Worm (Caenorhabditis elegans) whole organism, midembryonic: ENCODE data around the gene trx-5.

Experiments
- T22C8.4 ChIP-seq: fragments of 200-800 bp; sonication (Bioruptor generic); IDR thresholded peaks from 2 replicates; pipeline ENCODE4 v1.3.6; 2022; ENCODE audit warnings: missing genetic modification characterization, missing compliant biosample characterization
- cog-1 ChIP-seq: sonication (generic microtip); optimal IDR thresholded peaks from 2 replicates; lab custom pipeline; 2016; ENCODE audit warnings: missing genetic modification characterization, missing compliant biosample characterization
- flt-1 ChIP-seq: fragments of 200-800 bp; sonication (Bioruptor generic); IDR thresholded peaks from 2 replicates; pipeline ENCODE4 v1.3.6; 2022; ENCODE audit warnings: missing genetic modification characterization, missing compliant biosample characterization
- klf-2 ChIP-seq: fragments of 200-800 bp; sonication (Bioruptor generic); conservative IDR thresholded peaks from 2 replicates; pipeline ENCODE4 v1.3.6; 2022; ENCODE audit warnings: missing genetic modification reagents, missing genetic modification characterization, missing compliant biosample characterization
- med-1 ChIP-seq: sonication (generic microtip); optimal IDR thresholded peaks from 2 replicates; lab custom pipeline; 2017; ENCODE audit warnings: missing genetic modification characterization, mild to moderate bottlenecking, missing compliant biosample characterization, antibody characterized with exemption, missing genetic modification reagents; ENCODE audit not compliant: insufficient read depth
- ref-1 ChIP-seq: fragments of 200-800 bp; sonication (Bioruptor generic); conservative IDR thresholded peaks from 2 replicates; pipeline ENCODE4 v1.3.6; 2022; ENCODE audit warnings: missing genetic modification reagents, missing genetic modification characterization, missing compliant biosample characterization
- tab-1 ChIP-seq: fragments of 200-800 bp; sonication (Bioruptor generic); IDR thresholded peaks from 2 replicates; pipeline ENCODE4 v1.3.6; 2022; ENCODE audit warnings: missing genetic modification characterization, missing compliant biosample characterization
- ztf-23 ChIP-seq: fragments of 200-800 bp; sonication (Bioruptor generic); IDR thresholded peaks from 2 replicates; pipeline ENCODE4 v1.3.6; 2022; ENCODE audit warnings: missing genetic modification reagents, missing genetic modification characterization, missing compliant biosample characterization
- ztf-29 ChIP-seq: fragments of 200-800 bp; sonication (Bioruptor generic); IDR thresholded peaks from 2 replicates; pipeline ENCODE4 v1.3.6; 2022; ENCODE audit warnings: missing genetic modification reagents, missing genetic modification characterization, missing compliant biosample characterization

trx-5 gene

DNA sequence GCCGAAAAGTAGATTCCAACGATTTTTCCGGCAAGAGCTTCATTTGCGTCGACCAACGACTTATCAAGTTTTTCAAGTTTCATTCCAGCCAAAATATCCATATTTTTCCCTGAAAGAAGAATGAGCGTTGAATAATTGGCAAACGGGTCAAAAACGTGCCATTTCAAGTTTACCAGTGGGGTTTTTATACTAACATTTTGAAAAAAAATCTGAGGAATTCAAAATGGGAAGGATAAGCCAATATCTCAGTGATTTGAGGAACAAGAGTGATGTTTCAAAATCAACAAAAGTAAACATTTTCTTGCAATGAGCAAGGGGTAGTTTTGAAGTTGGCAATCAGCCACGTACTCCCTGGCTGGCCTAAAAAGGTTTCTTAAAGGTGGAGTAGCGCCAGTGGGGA lies at the start of gene trx-5:
trx-5 (minus strand) TSS at position 101 of the 400 bp plus-strand sequence.
- no peak for TF ChIP-seq tab-1
- no peak for TF ChIP-seq T22C8.4 (GFP tag; lab: Robert Waterston, UW)

DNA sequence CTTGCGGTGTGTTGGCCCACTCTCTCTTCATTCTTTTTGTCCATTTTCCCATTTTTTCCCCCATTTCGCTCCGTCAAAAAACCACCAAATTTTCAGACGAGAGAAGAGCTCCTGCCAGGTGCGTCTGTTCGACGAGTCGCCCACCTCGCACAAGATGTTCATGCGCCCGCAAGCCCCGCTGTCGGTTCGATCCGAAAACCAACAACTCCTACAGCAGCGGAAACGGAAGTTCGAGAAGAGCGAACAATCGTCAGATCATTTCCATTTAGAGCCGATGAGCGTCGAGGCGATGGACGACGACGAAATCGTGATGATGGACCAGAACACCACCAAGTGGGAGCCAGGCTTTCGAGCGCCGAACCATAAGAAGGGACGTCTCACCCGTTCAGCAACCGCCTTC lies 49.0 kb upstream of the trx-5 start:
- TF ChIP-seq T22C8.4 (GFP tag; lab: Robert Waterston, UW) (no peak), ztf-23 (GFP tag; lab: Robert Waterston, UW) (0 out of 2 replicates have a peak, but pooled peaks have one; percentile 22)

DNA sequence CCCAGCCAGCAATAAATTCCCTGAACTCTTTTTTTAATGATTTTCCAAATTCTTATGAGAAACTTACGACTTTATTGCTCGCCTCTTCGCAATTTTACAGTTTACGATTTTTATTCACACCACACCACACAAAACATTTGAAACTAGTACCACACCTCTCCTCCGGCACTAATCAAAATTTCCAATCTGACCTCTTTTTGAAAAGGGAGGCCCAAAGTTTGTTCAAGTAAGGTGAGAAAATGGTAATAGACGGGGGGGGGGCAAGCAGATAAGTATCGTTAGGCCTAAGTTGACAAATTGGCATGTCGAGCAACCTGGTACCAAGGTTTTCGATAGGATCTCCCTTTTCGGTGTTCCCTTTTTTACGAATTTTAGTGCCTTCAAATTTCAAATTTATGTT lies 45.6 kb upstream of the trx-5 start:
- TF ChIP-seq ref-1 (GFP tag; lab: Robert Waterston, UW): no peak
- no peak for TF ChIP-seq cog-1 (tag; lab: Kevin White, UChicago)
- TF ChIP-seq tab-1: no peak
- TF ChIP-seq T22C8.4 (GFP tag; lab: Robert Waterston, UW): no peak
- no peak for TF ChIP-seq ztf-23 (GFP tag; lab: Robert Waterston, UW)
- no peak for TF ChIP-seq ztf-29 (GFP tag; lab: Robert Waterston, UW)
- no peak for TF ChIP-seq klf-2
- no peak for TF ChIP-seq med-1 (GFP tag; lab: Kevin White, UChicago)
- TF ChIP-seq flt-1 (GFP tag; lab: Robert Waterston, UW): no peak

DNA sequence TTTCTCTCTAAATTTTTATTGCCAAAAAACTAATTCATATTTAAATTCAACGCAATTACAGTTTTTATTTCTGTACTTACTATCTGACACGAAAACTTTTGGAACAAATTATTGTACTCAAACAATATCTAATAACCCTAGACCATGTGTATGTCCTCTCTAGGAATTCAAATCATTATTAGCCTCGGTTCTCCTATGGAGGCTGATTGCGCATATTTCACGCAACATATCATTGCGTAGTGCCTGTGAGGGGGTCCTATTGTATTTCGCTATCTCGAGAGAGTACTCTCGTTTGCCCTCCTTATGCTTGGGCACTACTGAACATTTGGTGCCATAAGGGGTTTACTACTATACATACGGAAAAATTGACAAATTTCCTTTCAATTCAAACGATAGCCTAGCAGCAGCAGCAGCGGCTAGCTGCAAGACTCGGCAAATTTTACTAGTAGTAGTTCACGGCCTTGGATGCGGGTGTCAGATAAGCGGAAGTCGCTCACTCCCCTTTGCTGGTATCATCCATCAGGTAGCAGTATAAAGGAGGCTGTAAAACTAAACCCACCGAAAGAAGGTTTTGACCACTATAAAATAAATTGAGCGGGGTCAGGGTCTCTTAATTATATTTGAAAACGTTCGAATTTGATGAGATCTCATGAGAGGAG lies 44.5 kb upstream of the trx-5 start:
- no peak for TF ChIP-seq flt-1 (GFP tag; lab: Robert Waterston, UW)
- no peak for TF ChIP-seq ztf-29 (GFP tag; lab: Robert Waterston, UW)
- no peak for TF ChIP-seq klf-2
- no peak for TF ChIP-seq ref-1 (GFP tag; lab: Robert Waterston, UW)
- TF ChIP-seq T22C8.4 (GFP tag; lab: Robert Waterston, UW): no peak
- TF ChIP-seq ztf-23 (GFP tag; lab: Robert Waterston, UW): no peak

DNA sequence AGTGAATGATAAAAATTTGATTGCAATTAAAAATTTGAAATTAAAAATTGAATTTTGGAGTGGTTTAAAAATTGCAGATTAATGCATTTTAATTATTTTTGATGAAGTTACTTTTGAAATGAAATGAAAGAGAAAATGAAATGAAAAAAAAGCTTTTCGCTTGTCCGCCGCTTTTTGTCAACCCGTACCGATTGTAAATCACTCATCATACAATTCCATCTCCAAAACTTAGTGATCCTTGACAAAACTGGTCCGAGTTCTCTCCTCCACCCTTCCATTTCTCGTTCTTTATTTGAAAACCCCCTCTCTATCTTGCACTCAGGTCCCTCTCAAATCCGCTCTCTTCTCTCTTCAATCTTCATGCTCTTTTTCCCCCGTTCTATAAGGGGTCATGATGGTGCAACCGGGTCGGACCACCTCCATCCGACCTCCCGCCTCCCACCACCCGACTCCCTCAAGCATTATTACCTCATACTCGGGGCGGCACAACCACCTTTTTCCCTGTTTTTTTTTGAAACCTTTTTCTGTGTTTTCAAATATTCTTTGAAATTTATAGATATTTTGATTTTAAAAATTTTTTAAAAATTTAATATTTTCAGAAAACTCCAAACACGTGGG lies 43.0 kb upstream of the trx-5 start:
- no peak for TF ChIP-seq ref-1 (GFP tag; lab: Robert Waterston, UW)
- TF ChIP-seq med-1 (GFP tag; lab: Kevin White, UChicago): no peak
- 0 out of 2 replicates have a peak, but pooled peaks have one; percentile 37 for TF ChIP-seq ztf-29 (GFP tag; lab: Robert Waterston, UW)
- TF ChIP-seq klf-2: no peak
- TF ChIP-seq flt-1 (GFP tag; lab: Robert Waterston, UW): peak; percentile 51; the same call in 1 of the 2 replicates
- no peak for TF ChIP-seq cog-1 (tag; lab: Kevin White, UChicago)
- TF ChIP-seq ztf-23 (GFP tag; lab: Robert Waterston, UW): peak; percentile 59; the same call in 1 of the 2 replicates

DNA sequence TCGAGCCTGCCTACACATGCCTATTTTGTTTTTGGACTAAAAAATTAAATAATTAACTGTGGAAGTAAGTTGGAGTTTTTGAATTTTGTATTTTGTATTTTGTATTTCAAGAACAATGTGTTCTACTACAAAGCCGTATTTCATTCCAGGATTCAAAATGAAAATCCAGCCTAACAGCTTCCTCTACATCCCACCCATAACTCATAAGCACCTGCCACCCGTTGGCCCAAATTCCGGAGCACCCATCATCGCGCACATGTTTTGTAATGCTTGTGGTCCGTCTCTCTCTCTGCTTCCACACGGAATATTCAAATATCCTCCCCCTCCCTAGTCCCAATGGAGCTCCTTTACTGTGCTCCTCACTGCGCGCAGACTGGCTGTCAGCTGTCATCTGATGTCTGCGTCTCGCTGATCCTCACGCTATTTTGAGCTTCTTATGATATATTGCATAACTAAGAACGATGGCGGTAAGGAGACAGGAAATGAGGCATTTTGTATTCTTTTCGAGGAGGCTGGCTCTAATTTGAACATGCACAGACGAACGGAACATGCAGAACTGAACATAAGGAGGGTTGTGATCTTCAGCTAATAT lies 41.4 kb upstream of the trx-5 start:
- TF ChIP-seq ref-1 (GFP tag; lab: Robert Waterston, UW): no peak
- no peak for TF ChIP-seq ztf-29 (GFP tag; lab: Robert Waterston, UW)
- TF ChIP-seq flt-1 (GFP tag; lab: Robert Waterston, UW): peak; percentile 34; the same call in 1 of the 2 replicates
- no peak for TF ChIP-seq cog-1 (tag; lab: Kevin White, UChicago)
- TF ChIP-seq klf-2: no peak
- TF ChIP-seq tab-1: no peak
- 0 out of 2 replicates have a peak, but pooled peaks have one; percentile 18 for TF ChIP-seq ztf-23 (GFP tag; lab: Robert Waterston, UW)
- no peak for TF ChIP-seq T22C8.4 (GFP tag; lab: Robert Waterston, UW)
- TF ChIP-seq med-1 (GFP tag; lab: Kevin White, UChicago): no peak

DNA sequence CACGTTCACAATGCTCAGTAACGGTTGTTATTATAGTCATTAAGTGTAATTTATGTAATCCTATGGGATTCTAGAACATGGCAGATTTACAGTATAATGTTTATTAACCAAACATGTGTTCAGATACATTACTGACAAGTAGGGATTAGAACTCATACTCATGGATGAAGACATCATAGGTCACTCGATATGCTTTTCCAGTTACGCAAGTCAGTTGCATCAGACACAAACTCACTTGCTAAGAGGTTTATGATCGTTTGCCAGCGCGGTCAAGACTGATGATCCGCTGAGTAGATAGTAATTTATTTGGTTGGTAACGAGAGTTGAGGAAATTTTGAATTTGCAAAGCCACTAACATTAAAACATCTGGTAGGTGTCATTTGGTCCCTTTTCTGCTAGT lies 40.4 kb upstream of the trx-5 start:
- TF ChIP-seq ref-1 (GFP tag; lab: Robert Waterston, UW) (no peak), cog-1 (tag; lab: Kevin White, UChicago) (no peak), ztf-23 (GFP tag; lab: Robert Waterston, UW) (no peak), med-1 (GFP tag; lab: Kevin White, UChicago) (no peak), klf-2 (no peak), ztf-29 (GFP tag; lab: Robert Waterston, UW) (no peak), tab-1 (no peak), T22C8.4 (GFP tag; lab: Robert Waterston, UW) (no peak), flt-1 (GFP tag; lab: Robert Waterston, UW) (no peak)

DNA sequence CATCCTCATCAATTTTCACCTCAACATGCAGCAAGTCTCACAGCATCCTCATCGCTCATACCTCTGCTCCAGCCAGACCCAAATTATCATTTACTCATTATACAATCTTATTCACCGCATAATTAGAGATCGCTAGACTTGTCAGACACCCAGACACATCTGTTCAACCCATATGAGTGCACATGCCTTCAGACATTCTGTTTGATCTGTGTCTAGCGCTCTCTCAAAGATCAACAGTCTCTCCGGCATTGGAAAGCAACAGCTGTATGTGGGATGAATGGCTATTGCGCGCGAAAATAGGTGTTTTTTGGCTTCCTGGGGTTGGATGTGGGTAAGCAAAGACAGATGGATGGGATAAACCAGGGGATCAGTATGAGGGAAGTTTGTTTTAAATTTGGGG lies 38.4 kb upstream of the trx-5 start:
- TF ChIP-seq ref-1 (GFP tag; lab: Robert Waterston, UW) (no peak), T22C8.4 (GFP tag; lab: Robert Waterston, UW) (no peak), ztf-23 (GFP tag; lab: Robert Waterston, UW) (no peak), flt-1 (GFP tag; lab: Robert Waterston, UW) (no peak), ztf-29 (GFP tag; lab: Robert Waterston, UW) (no peak), klf-2 (no peak), cog-1 (tag; lab: Kevin White, UChicago) (no peak), med-1 (GFP tag; lab: Kevin White, UChicago) (no peak)

DNA sequence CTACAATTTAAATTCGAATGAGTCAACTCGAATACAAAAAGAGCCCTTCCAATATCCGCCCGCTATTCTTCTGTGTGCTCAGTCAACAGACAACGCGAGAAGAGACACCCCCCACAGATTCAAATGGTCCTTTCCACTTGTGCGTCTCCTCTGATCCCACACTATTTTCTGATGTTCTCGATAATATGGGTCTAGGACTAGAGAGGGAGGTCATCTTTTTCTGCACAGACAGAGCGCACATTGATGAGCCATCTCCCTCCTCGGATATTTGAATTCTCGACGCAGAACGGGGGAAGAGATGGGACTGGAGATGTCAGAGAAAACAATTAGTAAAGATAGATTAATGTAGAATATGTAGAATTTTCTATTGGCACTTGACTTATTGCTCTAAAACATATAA lies 36.5 kb upstream of the trx-5 start:
- TF ChIP-seq cog-1 (tag; lab: Kevin White, UChicago): peak; percentile 43
- TF ChIP-seq flt-1 (GFP tag; lab: Robert Waterston, UW): no peak
